Worm (Caenorhabditis elegans) whole organism, late embryonic: ENCODE results near the gene sptl-1.

Experiments used
- F13H6.1 ChIP-seq: sonication (generic microtip); optimal IDR thresholded peaks from 2 replicates; lab custom pipeline; 2016; ENCODE audit warnings: missing genetic modification characterization, missing compliant biosample characterization
- K09A11.1 ChIP-seq: sonication (generic microtip); optimal IDR thresholded peaks from 2 replicates; lab custom pipeline; 2017; ENCODE audit warnings: antibody characterized with exemption, mild to moderate bottlenecking, missing genetic modification characterization, missing compliant biosample characterization; ENCODE audit not compliant: insufficient read depth
- ets-4 ChIP-seq: sonication (generic microtip); optimal IDR thresholded peaks from 2 replicates; lab custom pipeline; 2016; ENCODE audit warnings: missing genetic modification characterization, missing compliant biosample characterization
- fax-1 ChIP-seq: sonication (generic microtip); optimal IDR thresholded peaks from 2 replicates; lab custom pipeline; 2016; ENCODE audit warnings: missing genotype, missing genetic modification characterization, missing compliant biosample characterization
- hlh-15 ChIP-seq: sonication (generic microtip); optimal IDR thresholded peaks from 2 replicates; lab custom pipeline; 2016; ENCODE audit warnings: missing genetic modification characterization, missing compliant biosample characterization
- hlh-6 ChIP-seq: sonication (generic microtip); optimal IDR thresholded peaks from 2 replicates; lab custom pipeline; 2016; ENCODE audit warnings: missing genotype, missing genetic modification characterization, missing compliant biosample characterization
- mec-3 ChIP-seq: sonication (generic microtip); optimal IDR thresholded peaks from 2 replicates; lab custom pipeline; 2016; ENCODE audit warnings: borderline replicate concordance, missing genetic modification characterization, missing compliant biosample characterization
- npax-4 ChIP-seq: sonication (generic microtip); optimal IDR thresholded peaks from 2 replicates; lab custom pipeline; 2016; ENCODE audit warnings: missing genetic modification characterization, missing compliant biosample characterization
- pha-2 ChIP-seq: sonication (generic microtip); optimal IDR thresholded peaks from 2 replicates; lab custom pipeline; 2017; ENCODE audit warnings: mild to moderate bottlenecking, missing genetic modification characterization, missing compliant biosample characterization
- ref-2 ChIP-seq: sonication (generic microtip); optimal IDR thresholded peaks from 2 replicates; lab custom pipeline; 2016; ENCODE audit warnings: missing genetic modification characterization, missing compliant biosample characterization
- sox-2 ChIP-seq: fragments of 200-800 bp; sonication (Bioruptor generic); IDR thresholded peaks from 2 replicates; pipeline ENCODE4 v1.3.6; 2022; ENCODE audit warnings: missing genetic modification reagents, missing genetic modification characterization, missing compliant biosample characterization
- ttx-3 ChIP-seq: sonication (generic microtip); optimal IDR thresholded peaks from 2 replicates; lab custom pipeline; 2016; ENCODE audit warnings: missing genetic modification reagents, missing genetic modification characterization, missing compliant biosample characterization
- unc-3 ChIP-seq, 2 experiments: fragments of 200-800 bp in 1 of 2; sonication (Bioruptor generic) in 1 of 2; sonication (generic microtip) in 1 of 2; conservative IDR thresholded peaks in 1 of 2; optimal IDR thresholded peaks in 1 of 2; 2 replicates each; pipeline versions ENCODE4 v1.3.6 to Lab custom; 2016 to 2022; ENCODE audit warnings: missing compliant biosample characterization in 2 of 2, missing genetic modification characterization in 2 of 2, missing genetic modification reagents in 1 of 2
- unc-55 ChIP-seq: sonication (generic microtip); optimal IDR thresholded peaks from 2 replicates; lab custom pipeline; 2017; ENCODE audit warnings: missing biosample characterization, missing genetic modification reagents, missing genetic modification characterization

The sptl-1 gene

DNA sequence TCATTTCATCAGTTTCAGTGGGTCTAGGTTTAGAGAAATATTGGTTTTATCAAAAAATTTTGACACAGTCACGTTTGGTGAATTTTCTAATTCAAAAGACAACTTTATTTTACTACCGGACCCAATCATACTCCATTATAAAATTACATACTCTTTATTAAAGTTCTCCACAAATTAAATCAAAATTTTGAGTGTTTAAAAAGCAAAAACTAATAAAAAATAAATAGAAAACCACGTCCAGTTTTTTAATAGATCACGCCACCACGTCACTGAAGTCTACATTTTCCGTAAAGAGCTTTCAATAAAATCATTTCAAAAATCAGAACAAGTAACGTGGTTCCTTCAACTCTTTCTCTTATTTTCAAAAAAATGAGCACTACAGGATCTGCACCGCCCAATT is 54.4 kb downstream of the sptl-1 start, which contains the start of gene txt-1:
Gene txt-1 (plus strand): TSS at position 301 of the 400 bp plus-strand sequence.
- TF ChIP-seq ttx-3 (no peak), sox-2 (GFP tag; lab: Robert Waterston, UW) (no peak), unc-3 (GFP tag; conservative IDR thresholded peaks at IDR 0.05; lab: Robert Waterston, UW) (no peak), unc-3 (tag; optimal IDR thresholded peaks at IDR 0.05; lab: Kevin White, UChicago) (no peak), F13H6.1 (no peak), fax-1 (tag; lab: Kevin White, UChicago) (no peak), unc-55 (GFP tag; lab: Kevin White, UChicago) (no peak), ref-2 (tag; lab: Kevin White, UChicago) (no peak), ets-4 (tag; lab: Kevin White, UChicago) (no peak), mec-3 (tag; lab: Kevin White, UChicago) (no peak), hlh-6 (no peak), hlh-15 (no peak), pha-2 (no peak), K09A11.1 (tag; lab: Kevin White, UChicago) (no peak), npax-4 (tag; lab: Kevin White, UChicago) (no peak)
